Worm (Caenorhabditis elegans): Measurements from ENCODE around the gene srt-56.

DNA sequence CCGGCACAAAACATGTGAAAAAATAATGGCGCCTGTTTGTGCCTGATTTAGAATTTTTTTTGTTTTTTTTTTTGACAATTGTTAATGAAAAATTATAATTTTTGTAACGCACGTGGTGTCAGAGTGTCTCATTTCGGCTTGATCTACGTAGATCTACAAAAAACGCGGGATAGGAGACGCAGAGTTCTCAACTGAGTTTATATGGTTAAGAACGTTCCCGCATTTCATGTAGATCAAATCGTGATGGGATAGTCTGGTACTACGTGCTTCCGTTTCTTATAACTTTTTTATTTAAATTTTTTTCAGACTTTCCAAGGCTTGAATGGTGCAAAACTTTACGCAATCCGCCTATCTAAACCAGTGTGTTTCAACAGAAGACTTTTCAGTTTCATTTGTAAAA is 7.2 kb upstream of the srt-56 start, which contains the start of gene tat-6:
- no peak for TF ChIP-seq dao-5 (tag; optimal IDR thresholded peaks at IDR 0.05)
- TF ChIP-seq him-1 (tag; optimal IDR thresholded peaks at IDR 0.05) = no peak
- no peak for TF ChIP-seq W03F9.2 (tag; optimal IDR thresholded peaks at IDR 0.05)
